Fruit fly (Drosophila melanogaster) whole organism: ENCODE measurements around the gene TfIIA-S.

ENCODE experiments used
- CG8478 ChIP-seq: fragments of >200 bp; optimal IDR thresholded peaks from 2 replicates; lab custom pipeline; 2018; ENCODE audit warnings: inconsistent platforms
- Dll ChIP-seq: fragments of >200 bp; optimal IDR thresholded peaks from 2 replicates; lab custom pipeline; 2017
- EcR ChIP-seq, 2 experiments: fragments of >200 bp; optimal IDR thresholded peaks; 2 replicates each; lab custom pipeline; 2017; ENCODE audit warnings: missing biosample characterization in 2 of 2, missing genetic modification characterization in 2 of 2, missing genetic modification reagents in 2 of 2
- pan ChIP-seq: fragments of >200 bp; optimal IDR thresholded peaks from 2 replicates; lab custom pipeline; 2017
- psq ChIP-seq: fragments of >200 bp; optimal IDR thresholded peaks from 2 replicates; lab custom pipeline; 2017
- usp ChIP-seq: fragments of >200 bp; optimal IDR thresholded peaks from 2 replicates; lab custom pipeline; 2017; ENCODE audit warnings: missing biosample characterization, missing genetic modification characterization, mixed read lengths

Gene TfIIA-S

DNA sequence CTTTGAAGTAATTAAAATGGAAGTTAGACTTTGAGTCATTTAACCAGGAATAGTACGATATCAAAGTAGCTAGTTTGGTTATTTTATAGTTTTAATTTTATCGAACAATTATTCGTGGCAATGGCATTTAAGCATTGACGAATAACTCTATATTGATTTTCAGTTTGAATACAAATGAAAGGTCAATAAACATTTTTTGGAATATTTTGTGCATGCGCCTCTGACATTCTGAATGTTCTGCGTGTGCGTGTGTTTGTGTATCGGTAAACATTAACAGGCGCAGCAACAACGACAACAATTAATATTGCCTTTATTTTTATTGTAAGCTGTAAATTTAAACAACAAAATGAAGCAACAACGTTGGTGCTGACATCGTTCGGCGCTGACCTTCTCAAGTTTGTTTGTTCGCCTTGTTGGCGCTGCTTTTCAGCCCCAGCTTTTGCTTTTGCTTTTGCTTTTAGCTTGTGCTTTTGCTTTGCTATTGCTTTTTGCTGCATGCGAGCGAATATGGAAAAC, 18.5 kb upstream of the TfIIA-S start:
- TF ChIP-seq EcR (GFP tag; optimal IDR thresholded peaks at IDR 0.05; lab: Kevin White, UChicago) (no peak), CG8478 (lab: Kevin White, UChicago) (no peak), usp (GFP tag; lab: Kevin White, UChicago) (no peak), Dll (lab: Kevin White, UChicago) (no peak), psq (lab: Kevin White, UChicago) (no peak), pan (lab: Kevin White, UChicago) (no peak)

DNA sequence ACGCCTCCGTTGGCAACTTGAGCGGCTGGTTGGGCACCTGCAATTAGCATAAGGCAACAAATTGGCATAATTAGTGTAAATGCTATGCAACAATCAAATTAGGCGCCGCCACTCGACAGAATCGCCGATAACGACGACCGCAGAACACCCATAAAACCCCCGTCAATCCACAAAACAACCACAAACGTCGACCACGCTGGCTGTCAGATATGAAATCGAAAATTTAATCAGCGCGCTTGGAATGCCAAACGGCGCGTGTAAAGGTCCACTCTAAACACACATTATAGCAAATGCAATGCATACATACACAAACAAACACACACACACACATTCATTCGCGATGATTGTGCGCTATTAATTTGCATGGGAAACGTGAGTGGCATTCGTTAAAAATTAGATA, 12.6 kb upstream of the TfIIA-S start:
- TF ChIP-seq EcR (GFP tag; optimal IDR thresholded peaks at IDR 0.05; lab: Kevin White, UChicago) (no peak), usp (GFP tag; lab: Kevin White, UChicago) (no peak)

DNA sequence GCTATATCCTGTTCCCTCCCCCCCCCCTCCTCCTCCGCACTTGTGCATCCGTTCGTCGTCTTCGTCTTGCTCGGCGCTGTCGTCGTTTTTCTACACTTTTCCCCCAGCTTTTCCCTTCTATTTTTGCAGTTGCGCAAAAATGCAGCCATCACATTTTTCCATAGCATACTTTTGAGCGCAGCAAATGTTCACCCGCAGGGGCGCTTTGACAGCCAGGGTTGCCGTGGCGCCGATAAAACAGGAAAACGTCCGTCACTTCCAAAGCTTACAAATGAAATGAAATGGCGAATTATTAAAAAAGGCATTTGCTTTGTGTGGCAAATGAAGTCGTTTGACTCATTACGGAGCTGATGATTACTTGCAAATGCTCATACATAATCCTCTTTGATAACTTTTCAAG, 11.7 kb upstream of the TfIIA-S start:
- TF ChIP-seq Dll (lab: Kevin White, UChicago) (no peak), EcR (GFP tag; optimal IDR thresholded peaks at IDR 0.05; lab: Kevin White, UChicago) (no peak), psq (lab: Kevin White, UChicago) (no peak), pan (lab: Kevin White, UChicago) (no peak), usp (GFP tag; lab: Kevin White, UChicago) (no peak), CG8478 (lab: Kevin White, UChicago) (no peak)

DNA sequence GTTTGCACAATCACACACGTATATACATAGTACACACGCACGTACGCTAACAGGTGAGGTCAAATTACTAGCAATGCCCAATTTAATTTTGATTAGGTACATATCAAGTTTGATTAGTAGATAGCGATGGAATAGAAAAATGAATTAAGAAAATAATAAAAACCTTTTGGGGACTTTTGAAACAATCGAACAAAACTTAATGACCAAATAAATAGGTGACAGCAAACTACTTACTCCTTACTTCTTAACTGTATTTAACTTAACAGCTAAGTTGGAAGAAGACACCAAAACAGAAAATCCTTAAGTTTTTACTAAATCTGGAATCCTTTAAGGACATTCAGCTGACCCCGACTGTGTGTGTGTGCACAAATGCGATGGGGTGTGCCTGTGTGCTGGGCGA, 11.2 kb upstream of the TfIIA-S start:
- TF ChIP-seq CG8478 (lab: Kevin White, UChicago) (no peak), usp (GFP tag; lab: Kevin White, UChicago) (no peak), Dll (lab: Kevin White, UChicago) (no peak), EcR (GFP tag; optimal IDR thresholded peaks at IDR 0.05; lab: Kevin White, UChicago) (no peak), psq (lab: Kevin White, UChicago) (no peak), pan (lab: Kevin White, UChicago) (no peak)

DNA sequence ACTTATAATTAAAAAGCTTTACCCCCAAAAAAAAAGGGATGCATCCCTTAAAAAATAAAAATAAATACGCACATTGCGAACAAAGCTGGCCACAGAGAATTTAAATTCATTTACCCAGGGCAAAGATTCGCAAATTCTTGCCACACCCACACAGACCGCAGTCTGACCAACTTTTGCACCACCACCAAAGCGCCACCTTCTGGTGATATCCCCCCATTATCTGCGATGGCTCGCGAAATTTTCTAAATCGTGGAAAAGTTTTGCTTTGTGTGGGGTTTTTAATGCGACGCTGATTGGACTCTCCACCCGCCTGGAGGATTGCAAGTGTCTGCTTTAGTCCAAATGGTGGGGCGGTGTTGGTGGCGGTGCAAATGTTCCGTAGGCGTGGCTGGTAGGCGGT, 9.2 kb upstream of the TfIIA-S start:
- TF ChIP-seq EcR (GFP tag; optimal IDR thresholded peaks at IDR 0.05; lab: Kevin White, UChicago), result no peak
- no peak for TF ChIP-seq Dll (lab: Kevin White, UChicago)
- TF ChIP-seq pan (lab: Kevin White, UChicago), result no peak
- TF ChIP-seq psq (lab: Kevin White, UChicago), result no peak
- no peak for TF ChIP-seq usp (GFP tag; lab: Kevin White, UChicago)
- TF ChIP-seq CG8478 (lab: Kevin White, UChicago), result no peak

DNA sequence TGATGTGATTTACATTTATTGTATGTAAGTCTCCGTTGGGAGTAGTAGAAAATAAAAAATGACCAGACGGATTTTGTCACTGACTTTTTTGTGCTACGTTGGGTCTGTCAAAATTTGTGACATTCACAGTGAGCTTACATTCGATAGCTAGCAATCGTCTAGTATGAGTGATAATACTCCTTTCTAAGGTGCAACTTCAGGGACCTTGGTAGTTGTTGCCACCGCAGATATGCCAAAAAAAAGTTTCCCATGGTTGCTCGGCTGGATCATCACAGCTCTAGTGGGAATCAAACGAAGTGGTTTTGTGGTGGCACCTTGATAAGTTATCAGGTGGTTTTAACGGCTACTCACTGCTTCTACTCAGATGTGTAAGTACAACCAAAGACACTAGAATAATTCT, 2.6 kb upstream of the TfIIA-S start, which contains the start of gene tbrd-1:
tbrd-1 (minus strand) TSS at position 101 of the 400 bp plus-strand sequence.
- no peak for TF ChIP-seq Dll (lab: Kevin White, UChicago)
- no peak for TF ChIP-seq usp (GFP tag; lab: Kevin White, UChicago)
- no peak for TF ChIP-seq CG8478 (lab: Kevin White, UChicago)
- TF ChIP-seq EcR (GFP tag; optimal IDR thresholded peaks at IDR 0.05; lab: Kevin White, UChicago), result no peak
- TF ChIP-seq psq (lab: Kevin White, UChicago), result no peak
- TF ChIP-seq pan (lab: Kevin White, UChicago), result no peak

DNA sequence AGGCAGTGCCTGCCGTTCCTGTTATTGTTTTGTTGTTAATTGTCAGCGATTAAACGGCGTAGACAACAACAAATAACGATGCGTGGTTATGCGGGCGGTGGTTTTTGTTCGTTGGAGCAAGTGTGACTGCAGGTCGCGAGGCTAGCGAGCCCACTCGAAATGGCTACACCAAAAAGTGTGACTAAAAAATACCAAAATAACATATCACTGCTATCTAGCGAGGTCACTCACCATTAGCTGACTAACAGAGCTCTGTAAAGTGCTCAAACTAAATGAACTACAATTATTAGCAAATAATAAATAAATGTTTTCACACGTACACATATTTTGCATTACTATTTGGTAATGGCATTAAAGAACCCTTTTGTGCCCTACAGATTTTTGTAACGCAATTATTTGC, 938 bp downstream of the TfIIA-S start, which contains the start of gene Pli:
Pli (minus strand) TSS at position 131 of the 400 bp plus-strand sequence.
- TF ChIP-seq EcR (GFP tag; optimal IDR thresholded peaks at IDR 0.05; lab: Kevin White, UChicago) (no peak), psq (lab: Kevin White, UChicago) (no peak), pan (lab: Kevin White, UChicago) (no peak), CG8478 (lab: Kevin White, UChicago) (no peak), Dll (lab: Kevin White, UChicago) (no peak), usp (GFP tag; lab: Kevin White, UChicago) (no peak)

DNA sequence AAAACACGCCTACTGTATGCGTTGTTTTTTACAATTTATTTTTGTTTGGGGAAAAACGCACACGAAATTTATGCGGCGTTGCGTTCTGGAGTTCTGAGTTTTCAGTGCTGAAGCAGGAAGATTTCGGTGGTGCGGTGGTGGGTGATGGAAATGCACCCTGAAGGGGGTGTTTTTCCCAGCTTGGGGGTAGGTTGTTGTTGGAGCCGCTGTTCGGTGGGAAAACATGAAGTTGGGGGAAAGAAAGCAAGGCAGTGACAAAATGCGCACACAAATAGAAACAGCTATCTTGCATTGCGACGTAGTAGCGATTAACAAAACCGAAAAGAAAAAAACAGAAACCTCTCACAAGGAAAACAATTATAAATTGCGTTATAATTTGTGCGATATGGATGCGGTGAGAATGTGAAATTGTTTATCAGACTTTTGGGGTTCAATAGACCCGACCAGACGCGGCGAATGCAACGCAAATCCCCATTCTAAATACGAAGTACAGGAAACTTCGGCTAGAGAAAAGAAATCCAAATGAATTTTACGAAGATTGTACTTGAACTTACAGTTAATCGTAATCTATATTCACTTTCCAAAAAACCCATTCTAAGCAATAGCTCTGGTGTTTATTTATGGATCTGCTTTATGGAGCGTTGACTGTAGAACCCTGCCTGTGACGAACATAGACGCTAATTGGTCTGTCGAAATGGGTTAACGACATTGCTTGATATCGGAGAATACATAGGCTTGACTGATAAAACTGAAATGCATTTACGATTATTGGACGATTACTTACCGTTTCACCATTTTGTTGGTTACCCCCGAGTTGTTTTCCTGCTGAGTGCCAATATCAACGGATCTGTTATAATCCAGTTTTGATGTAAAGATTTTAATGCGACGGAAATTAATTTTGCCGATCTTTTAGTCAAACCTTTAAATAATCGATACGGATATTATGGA, 2.3 kb downstream of the TfIIA-S start:
- no peak for TF ChIP-seq CG8478 (lab: Kevin White, UChicago)
- TF ChIP-seq usp (GFP tag; lab: Kevin White, UChicago), result no peak
- TF ChIP-seq psq (lab: Kevin White, UChicago), result no peak
- peak; percentile 1 to 53 for TF ChIP-seq EcR (GFP tag; optimal IDR thresholded peaks at IDR 0.05; lab: Kevin White, UChicago)

DNA sequence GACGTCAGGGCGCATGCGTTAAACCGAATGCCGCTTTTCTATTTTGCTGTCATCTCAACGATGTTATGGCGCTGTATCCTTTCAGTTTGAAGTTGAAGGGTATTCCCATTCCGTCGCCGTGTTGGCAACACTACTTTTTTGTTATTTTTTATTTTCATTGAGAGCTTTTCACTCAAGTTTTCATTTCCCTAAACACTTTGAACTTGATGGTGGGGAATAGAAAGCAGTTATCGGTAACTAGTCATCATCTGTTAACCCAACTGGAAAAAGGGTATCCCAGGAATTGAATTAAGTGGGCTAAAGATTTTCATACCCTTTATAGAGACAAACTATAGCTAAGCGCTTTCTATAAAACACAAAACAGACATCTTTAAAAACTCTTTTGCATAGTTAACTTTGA, 3.3 kb downstream of the TfIIA-S start:
- no peak for TF ChIP-seq pan (lab: Kevin White, UChicago)
- no peak for TF ChIP-seq usp (GFP tag; lab: Kevin White, UChicago)
- TF ChIP-seq EcR (GFP tag; optimal IDR thresholded peaks at IDR 0.05; lab: Kevin White, UChicago), result no peak
- TF ChIP-seq psq (lab: Kevin White, UChicago), result no peak
- TF ChIP-seq CG8478 (lab: Kevin White, UChicago), result no peak
- no peak for TF ChIP-seq Dll (lab: Kevin White, UChicago)

DNA sequence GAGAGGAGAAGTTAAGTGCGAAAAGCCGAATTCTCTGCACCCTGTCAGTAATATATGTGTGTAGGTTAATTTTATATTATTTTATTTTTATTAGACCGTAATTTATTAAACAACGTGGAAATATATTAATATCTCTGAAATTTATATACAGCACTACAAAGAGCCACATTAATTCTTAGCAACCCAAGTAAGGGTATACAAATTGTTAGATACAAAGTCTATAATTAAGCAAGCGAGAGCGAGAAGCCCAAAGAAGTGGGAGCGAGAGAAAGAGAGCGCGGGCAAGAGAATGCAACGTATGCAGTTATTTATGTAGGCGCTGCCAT, 3.8 kb downstream of the TfIIA-S start:
- no peak for TF ChIP-seq psq (lab: Kevin White, UChicago)
- no peak for TF ChIP-seq usp (GFP tag; lab: Kevin White, UChicago)
- TF ChIP-seq pan (lab: Kevin White, UChicago), result no peak
- TF ChIP-seq Dll (lab: Kevin White, UChicago), result no peak
- TF ChIP-seq EcR (GFP tag; optimal IDR thresholded peaks at IDR 0.05; lab: Kevin White, UChicago), result no peak
- TF ChIP-seq CG8478 (lab: Kevin White, UChicago), result no peak
